Worm (Caenorhabditis elegans) whole organism, young adult: Measurements from ENCODE around the gene tag-77.
A peak's percentile ranks its signal among the peaks of the same experiment; 100 is the strongest.

Experiments used
- B0019.2 ChIP-seq: fragments of 200-800 bp; sonication (Bioruptor generic); conservative IDR thresholded peaks from 2 replicates; pipeline ENCODE4 v1.3.6; 2022; ENCODE audit warnings: missing genetic modification reagents, missing genetic modification characterization, missing compliant biosample characterization
- B0035.1 ChIP-seq: sonication (generic microtip); optimal IDR thresholded peaks from 2 replicates; lab custom pipeline; 2016; ENCODE audit warnings: missing genetic modification characterization, mild to moderate bottlenecking, missing compliant biosample characterization, missing genotype, missing genetic modification reagents
- B0261.1 ChIP-seq: sonication (generic microtip); optimal IDR thresholded peaks from 2 replicates; lab custom pipeline; 2016; ENCODE audit warnings: mild to moderate bottlenecking, missing genetic modification characterization, moderate library complexity, missing compliant biosample characterization
- C06A6.2 ChIP-seq: fragments of 200-800 bp; sonication (Bioruptor generic); conservative IDR thresholded peaks from 2 replicates; pipeline ENCODE4 v1.3.6; 2022; ENCODE audit warnings: missing genetic modification characterization, missing compliant biosample characterization
- F22D6.2 ChIP-seq: sonication (generic microtip); optimal IDR thresholded peaks from 2 replicates; lab custom pipeline; 2016; ENCODE audit warnings: mild to moderate bottlenecking, missing genetic modification characterization, missing compliant biosample characterization
- F39B2.1 ChIP-seq: fragments of 200-800 bp; sonication (Bioruptor generic); IDR thresholded peaks from 2 replicates; pipeline ENCODE4 v1.3.6; 2022; ENCODE audit warnings: missing genetic modification reagents, missing genetic modification characterization, missing compliant biosample characterization
- F57A8.1 ChIP-seq: fragments of 200-800 bp; sonication (Bioruptor generic); optimal IDR thresholded peaks from 2 replicates; lab custom pipeline; 2018; ENCODE audit warnings: mild to moderate bottlenecking, missing genetic modification characterization, moderate library complexity, missing compliant biosample characterization
- K11D2.4 ChIP-seq: fragments of 200-800 bp; sonication (Bioruptor generic); IDR thresholded peaks from 2 replicates; pipeline ENCODE4 v1.3.6; 2022; ENCODE audit warnings: missing genetic modification reagents, missing genetic modification characterization, missing compliant biosample characterization
- T26A5.8 ChIP-seq: sonication (generic microtip); optimal IDR thresholded peaks from 2 replicates; lab custom pipeline; 2016; ENCODE audit warnings: missing genetic modification characterization, missing compliant biosample characterization
- Y56A3A.18 ChIP-seq: fragments of 200-800 bp; sonication (Bioruptor generic); IDR thresholded peaks from 2 replicates; pipeline ENCODE4 v1.3.6; 2022; ENCODE audit warnings: missing genetic modification reagents, missing genetic modification characterization, missing compliant biosample characterization
- Y95B8A.8 ChIP-seq: fragments of 200-800 bp; sonication (Bioruptor generic); IDR thresholded peaks from 2 replicates; pipeline ENCODE4 v1.3.6; 2022; ENCODE audit warnings: missing genetic modification reagents, missing genetic modification characterization, missing compliant biosample characterization
- ama-1 ChIP-seq, 3 experiments: fragments of 150-350 bp in 1 of 3; sonication (generic microtip) in 2 of 3; optimal IDR thresholded peaks; 2 replicates each; lab custom pipeline; 2014 to 2018; ENCODE audit warnings: missing biosample characterization in 2 of 3, missing genetic modification characterization in 2 of 3, missing genetic modification reagents in 2 of 3
- attf-3 ChIP-seq: fragments of 200-800 bp; sonication (Bioruptor generic); conservative IDR thresholded peaks from 2 replicates; pipeline ENCODE4 v1.3.6; 2022; ENCODE audit warnings: missing genetic modification reagents, missing genetic modification characterization, missing compliant biosample characterization
- attf-6 ChIP-seq: fragments of 200-800 bp; sonication (Bioruptor generic); IDR thresholded peaks from 2 replicates; pipeline ENCODE4 v1.3.6; 2022; ENCODE audit warnings: missing genetic modification reagents, missing genetic modification characterization, missing compliant biosample characterization
- ceh-27 ChIP-seq: fragments of 200-800 bp; sonication (Bioruptor generic); optimal IDR thresholded peaks from 2 replicates; lab custom pipeline; 2018; ENCODE audit warnings: mild to moderate bottlenecking, missing genetic modification characterization, moderate library complexity, missing compliant biosample characterization
- ceh-40 ChIP-seq: fragments of 200-800 bp; sonication (Bioruptor generic); IDR thresholded peaks from 2 replicates; pipeline ENCODE4 v1.3.6; 2022; ENCODE audit warnings: missing genetic modification characterization, missing compliant biosample characterization
- ceh-79 ChIP-seq: sonication (generic microtip); optimal IDR thresholded peaks from 2 replicates; lab custom pipeline; 2017; ENCODE audit warnings: mild to moderate bottlenecking, missing genetic modification characterization, missing compliant biosample characterization
- ceh-91 ChIP-seq: fragments of 200-800 bp; sonication (Bioruptor generic); IDR thresholded peaks from 2 replicates; pipeline ENCODE4 v1.3.6; 2022; ENCODE audit warnings: missing genetic modification reagents, missing genetic modification characterization, missing compliant biosample characterization
- chd-7 ChIP-seq: sonication (generic microtip); optimal IDR thresholded peaks from 2 replicates; lab custom pipeline; 2016; ENCODE audit warnings: mild to moderate bottlenecking, missing genetic modification characterization, moderate library complexity, missing compliant biosample characterization
- efl-1 ChIP-seq: fragments of 150-350 bp; optimal IDR thresholded peaks from 2 replicates; lab custom pipeline; 2014; ENCODE audit warnings: missing biosample characterization, missing genetic modification reagents, missing genetic modification characterization
- egrh-3 ChIP-seq: fragments of 200-800 bp; sonication (Bioruptor generic); IDR thresholded peaks from 2 replicates; pipeline ENCODE4 v1.3.6; 2022; ENCODE audit warnings: missing genetic modification reagents, missing genetic modification characterization, missing compliant biosample characterization
- fkh-3 ChIP-seq: sonication (generic microtip); optimal IDR thresholded peaks from 2 replicates; lab custom pipeline; 2016; ENCODE audit warnings: mild to moderate bottlenecking, missing genetic modification characterization, missing compliant biosample characterization
- gei-17 ChIP-seq: fragments of 200-800 bp; sonication (Bioruptor generic); optimal IDR thresholded peaks from 2 replicates; lab custom pipeline; 2018; ENCODE audit warnings: mild to moderate bottlenecking, missing genetic modification characterization, missing compliant biosample characterization
- hmg-1.2 ChIP-seq: fragments of 200-800 bp; sonication (Bioruptor generic); IDR thresholded peaks from 2 replicates; pipeline ENCODE4 v1.3.6; 2022; ENCODE audit warnings: missing genetic modification reagents, missing genetic modification characterization, missing compliant biosample characterization
- hmg-20 ChIP-seq: fragments of 200-800 bp; sonication (Bioruptor generic); IDR thresholded peaks from 2 replicates; pipeline ENCODE4 v1.3.6; 2022; ENCODE audit warnings: missing genetic modification reagents, missing genetic modification characterization, missing compliant biosample characterization
- lin-54 ChIP-seq: fragments of 200-800 bp; sonication (Bioruptor generic); optimal IDR thresholded peaks from 2 replicates; lab custom pipeline; 2018; ENCODE audit warnings: mild to moderate bottlenecking, missing genetic modification characterization, missing compliant biosample characterization
- lsl-1 ChIP-seq: fragments of 200-800 bp; sonication (Bioruptor generic); optimal IDR thresholded peaks from 2 replicates; lab custom pipeline; 2018; ENCODE audit warnings: mild to moderate bottlenecking, missing genetic modification characterization, moderate library complexity, missing compliant biosample characterization
- madf-3 ChIP-seq: fragments of 200-800 bp; sonication (Bioruptor generic); IDR thresholded peaks from 2 replicates; pipeline ENCODE4 v1.3.6; 2022; ENCODE audit warnings: missing genetic modification reagents, missing genetic modification characterization, missing compliant biosample characterization
- mcd-1 ChIP-seq: fragments of 200-800 bp; sonication (Bioruptor generic); IDR thresholded peaks from 2 replicates; pipeline ENCODE4 v1.3.6; 2022; ENCODE audit warnings: missing genetic modification reagents, missing genetic modification characterization, missing compliant biosample characterization
- mes-4 ChIP-seq: sonication (generic microtip); optimal IDR thresholded peaks from 2 replicates; lab custom pipeline; 2016; ENCODE audit warnings: missing genotype, missing genetic modification characterization, missing compliant biosample characterization
- nfyb-1 ChIP-seq: fragments of 200-800 bp; sonication (Bioruptor generic); IDR thresholded peaks from 2 replicates; pipeline ENCODE4 v1.3.6; 2022; ENCODE audit warnings: missing genetic modification reagents, missing genetic modification characterization, missing compliant biosample characterization
- nhr-120 ChIP-seq: fragments of 200-800 bp; sonication (Bioruptor generic); IDR thresholded peaks from 2 replicates; pipeline ENCODE4 v1.3.6; 2022; ENCODE audit warnings: missing genetic modification characterization, missing compliant biosample characterization
- nhr-80 ChIP-seq: sonication (generic microtip); optimal IDR thresholded peaks from 2 replicates; lab custom pipeline; 2016; ENCODE audit warnings: missing genetic modification characterization, missing compliant biosample characterization
- rcor-1 ChIP-seq: fragments of 200-800 bp; sonication (Bioruptor generic); IDR thresholded peaks from 2 replicates; pipeline ENCODE4 v1.3.6; 2022; ENCODE audit warnings: missing genetic modification reagents, missing genetic modification characterization, missing compliant biosample characterization
- rec-8 ChIP-seq, 2 experiments: sonication (generic microtip); optimal IDR thresholded peaks; 2 replicates each; lab custom pipeline; 2016; ENCODE audit warnings: mild to moderate bottlenecking in 2 of 2, missing genetic modification characterization in 2 of 2, missing genetic modification reagents in 2 of 2, missing genotype in 2 of 2, missing biosample characterization in 1 of 2, missing compliant biosample characterization in 1 of 2, moderate library complexity in 1 of 2
- rpc-1 ChIP-seq, 2 experiments: fragments of 150-350 bp in 1 of 2; sonication (generic microtip) in 1 of 2; optimal IDR thresholded peaks; 2 replicates each; lab custom pipeline; 2014 to 2018; ENCODE audit warnings: missing biosample characterization in 1 of 2, missing genetic modification characterization in 1 of 2, missing genetic modification reagents in 1 of 2, missing genotype in 1 of 2
- sdz-38 ChIP-seq: sonication (generic microtip); optimal IDR thresholded peaks from 2 replicates; lab custom pipeline; 2016; ENCODE audit warnings: missing genotype, missing genetic modification characterization, missing compliant biosample characterization
- snpc-3.4 ChIP-seq: sonication (generic microtip); optimal IDR thresholded peaks from 2 replicates; lab custom pipeline; 2017; ENCODE audit warnings: missing genetic modification characterization, mild to moderate bottlenecking, missing compliant biosample characterization, antibody characterized with exemption, moderate library complexity, missing genotype, missing genetic modification reagents
- snpc-4 ChIP-seq, 5 experiments: fragments of 150-350 bp in 1 of 5; sonication (generic microtip) in 4 of 5; optimal IDR thresholded peaks; 2 replicates each; lab custom pipeline; 2014 to 2018; ENCODE audit warnings: missing genetic modification characterization in 5 of 5, missing biosample characterization in 3 of 5, antibody characterized with exemption in 2 of 5, mild to moderate bottlenecking in 2 of 5, missing compliant biosample characterization in 2 of 5, missing genotype in 2 of 5, moderate library complexity in 2 of 5, missing genetic modification reagents in 1 of 5
- somi-1 ChIP-seq: fragments of 200-800 bp; sonication (Bioruptor generic); optimal IDR thresholded peaks from 2 replicates; lab custom pipeline; 2018; ENCODE audit warnings: mild to moderate bottlenecking, missing genetic modification characterization, missing compliant biosample characterization
- tlf-1 ChIP-seq: fragments of 200-800 bp; sonication (Bioruptor generic); optimal IDR thresholded peaks from 2 replicates; lab custom pipeline; 2018; ENCODE audit warnings: mild to moderate bottlenecking, missing genetic modification characterization, missing compliant biosample characterization
- unc-130 ChIP-seq: sonication (generic microtip); optimal IDR thresholded peaks from 2 replicates; lab custom pipeline; 2016; ENCODE audit warnings: missing genetic modification reagents, missing genetic modification characterization, missing compliant biosample characterization
- ztf-18 ChIP-seq: sonication (generic microtip); optimal IDR thresholded peaks from 2 replicates; lab custom pipeline; 2016; ENCODE audit warnings: missing genotype, mild to moderate bottlenecking, missing genetic modification characterization, missing compliant biosample characterization
- ztf-22 ChIP-seq: fragments of 200-800 bp; sonication (Bioruptor generic); optimal IDR thresholded peaks from 2 replicates; lab custom pipeline; 2018; ENCODE audit warnings: mild to moderate bottlenecking, missing genetic modification characterization, moderate library complexity, missing compliant biosample characterization
- ztf-25 ChIP-seq: fragments of 200-800 bp; sonication (Bioruptor generic); IDR thresholded peaks from 2 replicates; pipeline ENCODE4 v1.3.6; 2022; ENCODE audit warnings: missing genetic modification reagents, missing genetic modification characterization, missing compliant biosample characterization
- ztf-26 ChIP-seq: sonication (generic microtip); optimal IDR thresholded peaks from 2 replicates; lab custom pipeline; 2017; ENCODE audit warnings: missing genetic modification characterization, missing compliant biosample characterization
- ztf-28 ChIP-seq: fragments of 200-800 bp; sonication (Bioruptor generic); IDR thresholded peaks from 2 replicates; pipeline ENCODE4 v1.3.6; 2022; ENCODE audit warnings: missing genetic modification reagents, missing genetic modification characterization, missing compliant biosample characterization

The tag-77 gene

ce11 chrIV:8498773-8499360 lies 11.5 kb downstream of the tag-77 start, which contains the start of the genes acdh-13 and mesp-1 (continued):
- TF ChIP-seq sdz-38 (tag; lab: Kevin White, UChicago): no peak
- no peak for TF ChIP-seq fkh-3 (tag; lab: Kevin White, UChicago)
- TF ChIP-seq attf-6 (GFP tag; lab: Robert Waterston, UW): peak; percentile 77; the same call in 1 of the 2 replicates
- peak; percentile 94 for TF ChIP-seq unc-130 (GFP tag; lab: Kevin White, UChicago)
- TF ChIP-seq somi-1: no peak
- no peak for TF ChIP-seq hmg-20 (GFP tag; lab: Robert Waterston, UW)
- TF ChIP-seq nhr-80 (tag; lab: Kevin White, UChicago): no peak
- no peak for TF ChIP-seq F22D6.2 (tag; lab: Kevin White, UChicago)
- no peak for TF ChIP-seq nhr-120 (GFP tag; lab: Robert Waterston, UW)
- peak; percentile 86 for TF ChIP-seq tlf-1 (GFP tag; lab: Kevin White, UChicago)
- peak; percentile 95 for TF ChIP-seq lin-54 (GFP tag; lab: Kevin White, UChicago)
- TF ChIP-seq ztf-22 (GFP tag; lab: Kevin White, UChicago): no peak
- TF ChIP-seq F39B2.1 (GFP tag; lab: Robert Waterston, UW): no peak
- TF ChIP-seq F57A8.1 (GFP tag; lab: Kevin White, UChicago): no peak
- no peak for TF ChIP-seq C06A6.2 (GFP tag; lab: Robert Waterston, UW)
- no peak for TF ChIP-seq B0261.1 (tag; lab: Kevin White, UChicago)
- peak; percentile 25 to 28 for TF ChIP-seq rec-8 (tag; optimal IDR thresholded peaks at IDR 0.05; lab: Kevin White, UChicago)
- TF ChIP-seq hmg-1.2 (GFP tag; lab: Robert Waterston, UW): peak; percentile 78
- 0 out of 2 replicates have a peak, but pooled peaks have one; percentile 44 for TF ChIP-seq ztf-25 (GFP tag; lab: Robert Waterston, UW)
- TF ChIP-seq ceh-91 (GFP tag; lab: Robert Waterston, UW): peak; percentile 90
- TF ChIP-seq snpc-4 (GFP tag; optimal IDR thresholded peaks at IDR 0.05; lab: Kevin White, UChicago): peak; percentile 42
- peak; percentile 9 to 48 (median 26) for TF ChIP-seq snpc-4 (tag; optimal IDR thresholded peaks at IDR 0.05; lab: Kevin White, UChicago)
- TF ChIP-seq ceh-40: 0 out of 2 replicates have a peak, but pooled peaks have one; percentile 44
- TF ChIP-seq ceh-27 (GFP tag; lab: Kevin White, UChicago): peak; percentile 21
- peak; percentile 56; the same call in 1 of the 2 replicates for TF ChIP-seq nfyb-1
- peak; percentile 29 for TF ChIP-seq ztf-18 (tag; lab: Kevin White, UChicago)
- TF ChIP-seq rcor-1 (GFP tag; lab: Robert Waterston, UW): peak; percentile 76
- TF ChIP-seq mcd-1 (GFP tag; lab: Robert Waterston, UW): peak; percentile 58
- no peak for TF ChIP-seq chd-7 (tag; lab: Kevin White, UChicago)
- no peak for TF ChIP-seq madf-3
- no peak for TF ChIP-seq K11D2.4 (GFP tag; lab: Robert Waterston, UW)
- no peak for TF ChIP-seq gei-17 (GFP tag; lab: Kevin White, UChicago)
- TF ChIP-seq B0019.2 (GFP tag; lab: Robert Waterston, UW): peak; percentile 79
- TF ChIP-seq lsl-1 (GFP tag; lab: Kevin White, UChicago): peak; percentile 90
- no peak for TF ChIP-seq ztf-26 (tag; lab: Kevin White, UChicago)
- peak; percentile 72; the same call in 1 of the 2 replicates for TF ChIP-seq Y95B8A.8 (GFP tag; lab: Robert Waterston, UW)
- TF ChIP-seq ztf-28 (GFP tag; lab: Robert Waterston, UW): peak; percentile 84
- TF ChIP-seq snpc-3.4 (tag; lab: Kevin White, UChicago): peak; percentile 81
- no peak for TF ChIP-seq T26A5.8 (tag; lab: Kevin White, UChicago)
- TF ChIP-seq attf-3 (GFP tag; lab: Robert Waterston, UW): 0 out of 2 replicates have a peak, but pooled peaks have one; percentile 38
- peak; percentile 93 for TF ChIP-seq efl-1
- TF ChIP-seq ama-1 (optimal IDR thresholded peaks at IDR 0.05; lab: Kevin White, UChicago): no peak
- no peak for TF ChIP-seq ama-1 (GFP tag; optimal IDR thresholded peaks at IDR 0.05; lab: Kevin White, UChicago)
- no peak for TF ChIP-seq mes-4 (tag; lab: Kevin White, UChicago)
- no peak for TF ChIP-seq egrh-3 (GFP tag; lab: Robert Waterston, UW)
- TF ChIP-seq ceh-79 (tag; lab: Kevin White, UChicago): no peak
- TF ChIP-seq B0035.1 (tag; lab: Kevin White, UChicago): no peak
- no peak for TF ChIP-seq Y56A3A.18
- no peak for TF ChIP-seq rpc-1 (optimal IDR thresholded peaks at IDR 0.05; lab: Kevin White, UChicago)
- TF ChIP-seq rpc-1 (tag; optimal IDR thresholded peaks at IDR 0.05; lab: Kevin White, UChicago): no peak
